Worm (Caenorhabditis elegans): Measurements from ENCODE around the gene srj-54.

DNA sequence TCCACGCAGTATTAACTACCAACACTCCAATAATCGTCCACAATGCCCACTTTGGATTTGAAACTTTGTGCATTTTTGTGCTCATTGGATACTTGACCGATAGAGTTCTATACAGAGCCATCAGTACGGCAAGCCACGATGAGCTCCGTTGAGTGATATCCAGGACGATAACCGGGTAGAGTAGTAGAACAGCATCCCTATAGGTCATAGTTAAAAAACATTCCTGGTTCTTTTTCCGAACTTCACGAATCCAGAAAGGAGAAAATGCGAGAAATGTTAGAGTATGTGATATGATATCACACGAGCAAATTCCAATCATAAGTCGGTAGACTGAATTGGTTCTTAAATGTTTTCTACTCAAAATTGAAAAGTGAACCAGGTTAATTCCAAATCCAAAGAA lies 28.6 kb upstream of the srj-54 start:
- no peak for TF ChIP-seq hmbx-1 (tag; optimal IDR thresholded peaks at IDR 0.05)
- TF ChIP-seq ama-1 (optimal IDR thresholded peaks at IDR 0.05), result no peak
- no peak for TF ChIP-seq ceh-36 (tag; optimal IDR thresholded peaks at IDR 0.05)
- TF ChIP-seq pes-1 (GFP tag; IDR thresholded peaks at IDR 0.05), result no peak
- TF ChIP-seq ets-7 (tag; optimal IDR thresholded peaks at IDR 0.05), result no peak
- TF ChIP-seq hnd-1 (tag; optimal IDR thresholded peaks at IDR 0.05), result no peak
- no peak for TF ChIP-seq tbx-11 (GFP tag; IDR thresholded peaks at IDR 0.05)
- no peak for TF ChIP-seq flt-1 (GFP tag; IDR thresholded peaks at IDR 0.05)
- no peak for TF ChIP-seq hmg-4 (GFP tag; optimal IDR thresholded peaks at IDR 0.05)
- TF ChIP-seq tbx-37 (GFP tag; conservative IDR thresholded peaks at IDR 0.05), result no peak
- TF ChIP-seq aly-1 (tag; optimal IDR thresholded peaks at IDR 0.05), result no peak
- TF ChIP-seq B0310.2 (tag; optimal IDR thresholded peaks at IDR 0.05), result no peak

Data from whole organism, early embryonic.